Fruit fly (Drosophila melanogaster) whole organism, embryonic: ENCODE data around the gene zye.

Experiments
- Adf1 ChIP-seq: fragments of 200-800 bp; sonication (Bioruptor generic); IDR thresholded peaks from 2 replicates; pipeline ENCODE4 v1.3.6; 2022; ENCODE audit warnings: missing biosample characterization, missing genetic modification characterization
- Asciz ChIP-seq: fragments of 200-800 bp; sonication (Bioruptor generic); optimal IDR thresholded peaks from 2 replicates; lab custom pipeline; 2017; ENCODE audit warnings: missing biosample characterization, mild to moderate bottlenecking, missing genetic modification characterization, missing genetic modification reagents
- B-H2 ChIP-seq: fragments of 200-800 bp; sonication (Bioruptor generic); optimal IDR thresholded peaks from 2 replicates; lab custom pipeline; 2018; ENCODE audit warnings: missing biosample characterization, mild to moderate bottlenecking, missing genetic modification characterization
- BEAF-32 ChIP-seq: fragments of 200-800 bp; sonication (Bioruptor generic); optimal IDR thresholded peaks from 3 replicates; lab custom pipeline; 2017; ENCODE audit warnings: missing biosample characterization, missing genetic modification characterization, mild to moderate bottlenecking, moderate library complexity, missing genetic modification reagents
- BtbVII ChIP-seq: fragments of 200-800 bp; sonication (Bioruptor generic); optimal IDR thresholded peaks from 3 replicates; lab custom pipeline; 2017; ENCODE audit warnings: missing biosample characterization, mild to moderate bottlenecking, missing genetic modification characterization
- CG10321 ChIP-seq: fragments of 200-800 bp; sonication (Bioruptor generic); IDR thresholded peaks from 2 replicates; pipeline ENCODE4 v1.3.6; 2022; ENCODE audit warnings: missing biosample characterization, missing genetic modification characterization
- CG10543 ChIP-seq: fragments of 200-800 bp; sonication (Bioruptor generic); optimal IDR thresholded peaks from 3 replicates; lab custom pipeline; 2017; ENCODE audit warnings: missing biosample characterization, mild to moderate bottlenecking, missing genetic modification characterization, moderate library complexity
- CG13424 ChIP-seq: fragments of 200-800 bp; sonication (Bioruptor generic); optimal IDR thresholded peaks from 2 replicates; lab custom pipeline; 2019; ENCODE audit warnings: missing biosample characterization, mild to moderate bottlenecking, missing genetic modification characterization, moderate library complexity
- CG13775 ChIP-seq: fragments of 200-800 bp; sonication (Bioruptor generic); optimal IDR thresholded peaks from 3 replicates; lab custom pipeline; 2017; ENCODE audit warnings: missing biosample characterization, mild to moderate bottlenecking, missing genetic modification characterization
- CG14667 ChIP-seq: fragments of 200-800 bp; sonication (Bioruptor generic); IDR thresholded peaks from 2 replicates; pipeline ENCODE4 v1.3.6; 2022; ENCODE audit warnings: missing biosample characterization, missing genetic modification characterization
- CG15514 ChIP-seq: fragments of 200-800 bp; sonication (Bioruptor generic); optimal IDR thresholded peaks from 3 replicates; lab custom pipeline; 2017; ENCODE audit warnings: missing biosample characterization, missing genetic modification characterization, mild to moderate bottlenecking, moderate library complexity, missing genetic modification reagents
- CG16813 ChIP-seq: fragments of 200-800 bp; sonication (Bioruptor generic); IDR thresholded peaks from 3 replicates; pipeline ENCODE4 v1.3.6; 2022; ENCODE audit warnings: missing biosample characterization, missing genetic modification characterization; ENCODE audit not compliant: partially characterized antibody
- CG17385 ChIP-seq: fragments of 200-800 bp; sonication (Bioruptor generic); optimal IDR thresholded peaks from 3 replicates; lab custom pipeline; 2018; ENCODE audit warnings: missing biosample characterization, mild to moderate bottlenecking, missing genetic modification characterization
- CG18599 ChIP-seq: fragments of 200-800 bp; sonication (Bioruptor generic); optimal IDR thresholded peaks from 3 replicates; lab custom pipeline; 2017; ENCODE audit warnings: missing biosample characterization, missing genetic modification characterization, mild to moderate bottlenecking, moderate library complexity, missing genetic modification reagents
- CG2678 ChIP-seq: fragments of 200-800 bp; sonication (Bioruptor generic); optimal IDR thresholded peaks from 3 replicates; lab custom pipeline; 2019; ENCODE audit warnings: missing biosample characterization, mild to moderate bottlenecking, missing genetic modification characterization, moderate library complexity
- CG31365 ChIP-seq: fragments of 200-800 bp; sonication (Bioruptor generic); optimal IDR thresholded peaks from 2 replicates; lab custom pipeline; 2018; ENCODE audit warnings: missing biosample characterization, mild to moderate bottlenecking, missing genetic modification characterization
- CG3281 ChIP-seq: fragments of 200-800 bp; sonication (Bioruptor generic); optimal IDR thresholded peaks from 3 replicates; lab custom pipeline; 2017; ENCODE audit warnings: missing biosample characterization, mild to moderate bottlenecking, missing genetic modification characterization
- CG34422 ChIP-seq: fragments of 200-800 bp; sonication (Bioruptor generic); IDR thresholded peaks from 3 replicates; pipeline ENCODE4 v1.3.6; 2022; ENCODE audit warnings: missing biosample characterization, missing genetic modification characterization
- CG3838 ChIP-seq: fragments of 200-800 bp; sonication (Bioruptor generic); optimal IDR thresholded peaks from 3 replicates; lab custom pipeline; 2016; ENCODE audit warnings: missing biosample characterization, missing genetic modification characterization
- CG7271 ChIP-seq: fragments of 200-800 bp; sonication (Bioruptor generic); optimal IDR thresholded peaks from 2 replicates; lab custom pipeline; 2018; ENCODE audit warnings: missing biosample characterization, mild to moderate bottlenecking, missing genetic modification characterization, moderate library complexity
- CG7987 ChIP-seq: fragments of 200-800 bp; sonication (Bioruptor generic); optimal IDR thresholded peaks from 2 replicates; lab custom pipeline; 2018; ENCODE audit warnings: missing biosample characterization, mild to moderate bottlenecking, missing genetic modification characterization, moderate library complexity
- CG8924 ChIP-seq: fragments of 200-800 bp; optimal IDR thresholded peaks from 3 replicates; lab custom pipeline; 2019; ENCODE audit warnings: missing biosample characterization, mild to moderate bottlenecking, missing genetic modification characterization, moderate library complexity
- CG9932 ChIP-seq: fragments of 200-800 bp; sonication (Bioruptor generic); IDR thresholded peaks from 2 replicates; pipeline ENCODE4 v1.3.6; 2022; ENCODE audit warnings: missing biosample characterization, missing genetic modification characterization
- Dad ChIP-seq: fragments of 200-800 bp; sonication (Bioruptor generic); optimal IDR thresholded peaks from 3 replicates; lab custom pipeline; 2016; ENCODE audit warnings: missing biosample characterization, missing genetic modification characterization
- Hr51 ChIP-seq, 2 experiments: fragments of 200-800 bp; sonication (Bioruptor generic); optimal IDR thresholded peaks; 2 replicates in 1 of 2; 3 replicates in 1 of 2; lab custom pipeline; 2016 to 2018; ENCODE audit warnings: missing biosample characterization in 2 of 2, missing genetic modification characterization in 2 of 2, mild to moderate bottlenecking in 1 of 2, moderate library complexity in 1 of 2
- Kr ChIP-seq: fragments of 200-800 bp; sonication (Bioruptor generic); optimal IDR thresholded peaks from 2 replicates; lab custom pipeline; 2017; ENCODE audit warnings: missing biosample characterization, mild to moderate bottlenecking, missing genetic modification characterization
- Lpt ChIP-seq: fragments of >200 bp; optimal IDR thresholded peaks from 2 replicates; lab custom pipeline; 2018; ENCODE audit warnings: missing biosample characterization, missing genetic modification characterization
- MESR4 ChIP-seq: fragments of 200-800 bp; sonication (Bioruptor generic); optimal IDR thresholded peaks from 2 replicates; lab custom pipeline; 2018; ENCODE audit warnings: missing biosample characterization, mild to moderate bottlenecking, missing genetic modification characterization, moderate library complexity
- Mes4 ChIP-seq: fragments of 200-800 bp; sonication (Bioruptor generic); optimal IDR thresholded peaks from 2 replicates; lab custom pipeline; 2016; ENCODE audit warnings: missing biosample characterization, missing genetic modification characterization
- Oaz ChIP-seq: fragments of 200-800 bp; sonication (Bioruptor generic); IDR thresholded peaks from 2 replicates; pipeline ENCODE4 v1.3.6; 2022; ENCODE audit warnings: missing biosample characterization, missing genetic modification characterization
- Pdp1 ChIP-seq, 2 experiments: fragments of 200-800 bp; sonication (Bioruptor generic); optimal IDR thresholded peaks; 3 replicates each; lab custom pipeline; 2016; ENCODE audit warnings: missing biosample characterization in 2 of 2, missing genetic modification characterization in 2 of 2, mild to moderate bottlenecking in 1 of 2, moderate library complexity in 1 of 2
- TFAM ChIP-seq: fragments of 200-800 bp; sonication (Bioruptor generic); optimal IDR thresholded peaks from 2 replicates; lab custom pipeline; 2017; ENCODE audit warnings: missing biosample characterization, missing genetic modification characterization, inconsistent platforms
- bcd ChIP-seq: fragments of 200-800 bp; sonication (Bioruptor generic); optimal IDR thresholded peaks from 2 replicates; lab custom pipeline; 2017; ENCODE audit warnings: missing biosample characterization, mild to moderate bottlenecking, missing genetic modification characterization
- chm ChIP-seq: fragments of 200-800 bp; sonication (Bioruptor generic); IDR thresholded peaks from 2 replicates; pipeline ENCODE4 v1.3.6; 2022; ENCODE audit warnings: missing biosample characterization, missing genetic modification characterization
- croc ChIP-seq: fragments of 200-800 bp; sonication (Bioruptor generic); conservative IDR thresholded peaks from 3 replicates; pipeline ENCODE4 v1.3.6; 2022; ENCODE audit warnings: missing biosample characterization, missing genetic modification characterization
- fd3F ChIP-seq: fragments of 200-800 bp; sonication (Bioruptor generic); optimal IDR thresholded peaks from 2 replicates; lab custom pipeline; 2018; ENCODE audit warnings: missing biosample characterization, mild to moderate bottlenecking, missing genetic modification characterization, moderate library complexity
- gro ChIP-seq: fragments of 200-800 bp; sonication (Bioruptor generic); optimal IDR thresholded peaks from 2 replicates; lab custom pipeline; 2016; ENCODE audit warnings: missing biosample characterization, missing genetic modification characterization
- hbn ChIP-seq: fragments of 200-800 bp; sonication (Bioruptor generic); IDR thresholded peaks from 2 replicates; pipeline ENCODE4 v1.3.6; 2022; ENCODE audit warnings: missing biosample characterization, missing genetic modification characterization; ENCODE audit not compliant: partially characterized antibody
- hth ChIP-seq: fragments of >200 bp; optimal IDR thresholded peaks from 2 replicates; lab custom pipeline; 2017; ENCODE audit warnings: inconsistent platforms
- nmo ChIP-seq: fragments of 200-800 bp; sonication (Bioruptor generic); optimal IDR thresholded peaks from 2 replicates; lab custom pipeline; 2018; ENCODE audit warnings: missing biosample characterization, mild to moderate bottlenecking, missing genetic modification characterization, moderate library complexity
- otp ChIP-seq: fragments of 200-800 bp; sonication (Bioruptor generic); IDR thresholded peaks from 3 replicates; pipeline ENCODE4, ENCODE4 v1.3.6; 2022; ENCODE audit warnings: missing biosample characterization, missing genetic modification characterization
- salm ChIP-seq: fragments of 200-800 bp; sonication (Bioruptor generic); optimal IDR thresholded peaks from 2 replicates; lab custom pipeline; 2018; ENCODE audit warnings: missing biosample characterization, mild to moderate bottlenecking, missing genetic modification characterization
- sens-2 ChIP-seq: fragments of 200-800 bp; sonication (Bioruptor generic); IDR thresholded peaks from 2 replicates; pipeline ENCODE4 v1.3.6; 2022; ENCODE audit warnings: missing biosample characterization, missing genetic modification characterization
- sim ChIP-seq: fragments of 200-800 bp; sonication (Bioruptor generic); IDR thresholded peaks from 2 replicates; pipeline ENCODE4 v1.3.6; 2022; ENCODE audit warnings: missing biosample characterization, missing genetic modification characterization
- sisA ChIP-seq: fragments of 200-800 bp; sonication (Bioruptor generic); IDR thresholded peaks from 2 replicates; pipeline ENCODE4 v1.3.6; 2022; ENCODE audit warnings: missing biosample characterization, missing genetic modification characterization
- so ChIP-seq: fragments of 200-800 bp; sonication (Bioruptor generic); IDR thresholded peaks from 3 replicates; pipeline ENCODE4 v1.3.6; 2022; ENCODE audit warnings: missing biosample characterization, missing genetic modification characterization
- sob ChIP-seq: fragments of 200-800 bp; sonication (Bioruptor generic); IDR thresholded peaks from 2 replicates; pipeline ENCODE4 v1.3.6; 2022; ENCODE audit warnings: missing biosample characterization, missing genetic modification characterization
- tll ChIP-seq, 2 experiments: fragments of 200-800 bp in 1 of 2; fragments of >200 bp in 1 of 2; sonication (Bioruptor generic) in 1 of 2; optimal IDR thresholded peaks; 2 replicates each; lab custom pipeline; 2017 to 2019; ENCODE audit warnings: missing biosample characterization in 2 of 2, missing genetic modification characterization in 2 of 2, mild to moderate bottlenecking in 1 of 2, moderate library complexity in 1 of 2
- wdn ChIP-seq: fragments of 200-800 bp; sonication (Bioruptor generic); IDR thresholded peaks from 2 replicates; pipeline ENCODE4 v1.3.6; 2022; ENCODE audit warnings: missing biosample characterization, missing genetic modification characterization

zye gene

DNA sequence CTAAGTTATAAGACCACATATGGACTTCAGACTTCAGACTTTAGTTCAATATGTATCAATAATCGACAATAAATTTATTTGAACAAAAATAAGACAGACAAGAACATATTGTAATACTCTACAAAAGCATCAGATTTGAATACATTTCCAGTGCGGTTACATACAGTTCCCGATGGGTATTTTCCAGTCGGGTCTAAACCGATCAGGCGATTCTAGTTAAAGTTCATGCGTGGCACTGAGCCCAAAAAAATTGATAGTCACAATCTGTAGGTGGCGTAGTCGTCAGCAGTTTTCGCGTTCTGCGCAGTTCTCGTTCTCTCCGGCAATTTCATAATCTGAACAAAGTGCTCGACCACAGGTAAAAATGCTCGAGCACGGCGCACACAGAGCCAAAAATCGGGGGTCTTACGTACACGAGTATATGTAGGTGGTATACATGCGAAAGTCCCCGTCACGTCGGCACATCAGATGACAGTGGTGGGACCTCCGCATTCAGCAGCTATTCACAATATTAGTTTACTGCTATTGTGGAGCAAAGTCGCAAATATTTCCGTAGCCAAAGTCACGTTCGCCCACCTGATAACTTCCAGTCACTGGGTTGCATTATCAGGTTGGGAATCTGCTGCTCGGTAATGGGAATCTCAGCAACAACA is 18.0 kb upstream of the zye start (continued):
- TF ChIP-seq CG8924: peak; percentile 52
- 0 out of 3 replicates have a peak, but pooled peaks have one; percentile 26 for TF ChIP-seq otp (GFP tag; lab: Robert Waterston, UW)
- TF ChIP-seq sisA: 0 out of 2 replicates have a peak, but pooled peaks have one; percentile 15
- TF ChIP-seq CG14667 (GFP tag; lab: Robert Waterston, UW): no peak
- TF ChIP-seq BEAF-32 (GFP tag; lab: Kevin White, UChicago): no peak
- no peak for TF ChIP-seq CG7271 (tag; lab: Kevin White, UChicago)
- TF ChIP-seq sob (GFP tag; lab: Robert Waterston, UW): peak; percentile 47
- peak; percentile 38; the same call in 2 of the 3 replicates for TF ChIP-seq so (GFP tag; lab: Robert Waterston, UW)
- TF ChIP-seq CG9932: peak; percentile 62
- no peak for TF ChIP-seq hth
- TF ChIP-seq sens-2 (GFP tag; lab: Robert Waterston, UW): no peak
- TF ChIP-seq B-H2 (GFP tag; lab: Kevin White, UChicago): peak; percentile 75
- TF ChIP-seq Kr (GFP tag; lab: Kevin White, UChicago): no peak
- no peak for TF ChIP-seq sim (GFP tag; lab: Robert Waterston, UW)
- TF ChIP-seq Asciz: no peak
- peak; percentile 55 for TF ChIP-seq Adf1 (GFP tag; lab: Robert Waterston, UW)
- peak; percentile 23 for TF ChIP-seq gro (GFP tag; lab: Kevin White, UChicago)
- TF ChIP-seq CG3281 (GFP tag; lab: Kevin White, UChicago): peak; percentile 62
- peak; percentile 37 for TF ChIP-seq CG13775
- no peak for TF ChIP-seq CG3838 (GFP tag; lab: Kevin White, UChicago)
- no peak for TF ChIP-seq CG16813 (GFP tag; lab: Robert Waterston, UW)
- TF ChIP-seq CG15514: peak; percentile 38
- peak; percentile 7 for TF ChIP-seq fd3F
- peak; percentile 26 for TF ChIP-seq CG13424 (tag; lab: Kevin White, UChicago)
- TF ChIP-seq croc (GFP tag; lab: Robert Waterston, UW): no peak
- peak; percentile 53 for TF ChIP-seq bcd
- TF ChIP-seq BtbVII: peak; percentile 65
- TF ChIP-seq MESR4 (GFP tag; lab: Kevin White, UChicago): no peak
- no peak for TF ChIP-seq CG31365 (tag; lab: Kevin White, UChicago)
- TF ChIP-seq Mes4 (GFP tag; lab: Kevin White, UChicago): no peak
- TF ChIP-seq Dad (GFP tag; lab: Kevin White, UChicago): no peak
- TF ChIP-seq nmo: peak; percentile 33
- TF ChIP-seq hbn (GFP tag; lab: Robert Waterston, UW): no peak
- TF ChIP-seq tll (GFP tag; optimal IDR thresholded peaks at IDR 0.05; lab: Kevin White, UChicago): no peak
- no peak for TF ChIP-seq Lpt
- TF ChIP-seq CG17385 (GFP tag; lab: Kevin White, UChicago): peak; percentile 30
- no peak for TF ChIP-seq salm (tag; lab: Kevin White, UChicago)
- TF ChIP-seq TFAM (GFP tag; lab: Kevin White, UChicago): no peak
- no peak for TF ChIP-seq CG10321 (GFP tag; lab: Robert Waterston, UW)
- peak; percentile 51 to 75 for TF ChIP-seq Pdp1 (GFP tag; optimal IDR thresholded peaks at IDR 0.05; lab: Kevin White, UChicago)
- TF ChIP-seq CG18599 (GFP tag; lab: Kevin White, UChicago): peak; percentile 74
- TF ChIP-seq CG7987 (GFP tag; lab: Kevin White, UChicago): peak; percentile 44
- peak; percentile 29; the same call in 1 of the 2 replicates for TF ChIP-seq chm (GFP tag; lab: Robert Waterston, UW)
- TF ChIP-seq CG10543 (GFP tag; lab: Kevin White, UChicago): peak; percentile 90
- TF ChIP-seq Hr51 (GFP tag; optimal IDR thresholded peaks at IDR 0.05; lab: Kevin White, UChicago): peak; percentile 28 to 62
- 0 out of 2 replicates have a peak, but pooled peaks have one; percentile 6 for TF ChIP-seq Oaz (GFP tag; lab: Robert Waterston, UW)
- peak; percentile 72 for TF ChIP-seq CG2678 (tag; lab: Kevin White, UChicago)
- TF ChIP-seq CG34422 (GFP tag; lab: Robert Waterston, UW): no peak
- 0 out of 2 replicates have a peak, but pooled peaks have one; percentile 7 for TF ChIP-seq wdn (GFP tag; lab: Robert Waterston, UW)
